Worm (Caenorhabditis elegans): Measurements from ENCODE around the gene dhhc-10.

DNA sequence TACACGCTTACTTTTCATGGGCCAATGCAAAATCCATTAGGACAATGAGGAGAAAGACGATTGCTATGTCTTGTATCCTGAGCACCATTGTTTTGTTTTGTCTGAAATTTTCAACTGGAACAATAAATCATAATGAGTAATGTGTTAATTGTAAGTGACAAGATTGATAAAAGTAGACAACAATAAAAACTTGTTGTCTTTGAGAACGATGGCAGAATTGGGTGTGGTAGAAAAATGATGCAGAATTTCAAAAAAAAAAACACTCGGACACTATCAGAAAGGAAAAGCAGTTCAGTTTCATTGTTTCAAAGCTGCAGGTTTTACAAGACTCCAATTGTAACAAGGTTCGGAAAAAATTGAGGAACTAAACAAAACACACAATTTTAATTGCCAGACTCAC is 24.4 kb upstream of the dhhc-10 start, which contains the start of gene K02G10.15:
- TF ChIP-seq ama-1 (optimal IDR thresholded peaks at IDR 0.05) (no peak), hmbx-1 (tag; optimal IDR thresholded peaks at IDR 0.05) (no peak), ceh-13 (GFP tag; optimal IDR thresholded peaks at IDR 0.05) (no peak), scrt-1 (GFP tag; IDR thresholded peaks at IDR 0.05) (no peak), tra-4 (tag; optimal IDR thresholded peaks at IDR 0.05) (no peak), B0310.2 (tag; optimal IDR thresholded peaks at IDR 0.05) (no peak), hnd-1 (tag; optimal IDR thresholded peaks at IDR 0.05) (no peak), ets-7 (tag; optimal IDR thresholded peaks at IDR 0.05) (no peak), sea-1 (GFP tag; conservative IDR thresholded peaks at IDR 0.05) (no peak), aly-1 (tag; optimal IDR thresholded peaks at IDR 0.05) (no peak), ceh-36 (tag; optimal IDR thresholded peaks at IDR 0.05) (no peak), hmg-4 (GFP tag; optimal IDR thresholded peaks at IDR 0.05) (no peak)
